Fruit fly (Drosophila melanogaster) whole organism, adult: ENCODE measurements around the gene indra.

Experiments
- CG11617 ChIP-seq: fragments of 200-800 bp; sonication (Bioruptor generic); optimal IDR thresholded peaks from 2 replicates; lab custom pipeline; 2017; ENCODE audit warnings: mild to moderate bottlenecking, missing biosample characterization, missing genetic modification reagents, missing genetic modification characterization
- Clk ChIP-seq: fragments of 200-800 bp; sonication (Bioruptor generic); optimal IDR thresholded peaks from 2 replicates; lab custom pipeline; 2017; ENCODE audit warnings: missing biosample characterization, missing genetic modification characterization

DNA sequence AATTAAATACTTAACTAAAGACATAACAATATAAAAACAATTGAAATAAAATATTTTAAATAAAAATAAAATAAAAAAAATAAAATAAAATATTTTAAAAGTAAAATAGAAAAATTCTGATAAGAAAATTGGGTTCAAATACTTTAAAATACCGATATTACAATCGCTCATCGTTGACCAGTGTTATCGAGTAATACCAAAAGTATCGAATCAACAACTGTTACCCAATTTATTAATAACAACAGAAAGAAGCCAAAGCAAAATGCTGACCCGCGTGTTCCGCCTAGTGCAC is 8.7 kb upstream of the indra start, which contains the start of gene CG9166:
- TF ChIP-seq Clk (GFP tag; lab: Kevin White, UChicago) (no peak), CG11617 (GFP tag; lab: Kevin White, UChicago) (no peak)
